Worm (Caenorhabditis elegans) whole organism, late embryonic: Measurements from ENCODE around the gene C06C3.12.

ENCODE experiments used
- C08G9.2 ChIP-seq: sonication (generic microtip); optimal IDR thresholded peaks from 2 replicates; lab custom pipeline; 2016; ENCODE audit warnings: mild to moderate bottlenecking, missing genetic modification characterization, moderate library complexity, missing compliant biosample characterization
- Y22D7AL.16 ChIP-seq: sonication (generic microtip); optimal IDR thresholded peaks from 2 replicates; lab custom pipeline; 2016; ENCODE audit warnings: missing genetic modification characterization, missing compliant biosample characterization
- ama-1 ChIP-seq: fragments of 150-350 bp; optimal IDR thresholded peaks from 2 replicates; lab custom pipeline; 2014
- ceh-14 ChIP-seq: sonication (generic microtip); optimal IDR thresholded peaks from 2 replicates; lab custom pipeline; 2016; ENCODE audit warnings: missing genotype, missing genetic modification characterization, missing compliant biosample characterization
- ceh-18 ChIP-seq: sonication (generic microtip); optimal IDR thresholded peaks from 2 replicates; lab custom pipeline; 2016; ENCODE audit warnings: missing genetic modification characterization, missing compliant biosample characterization
- ceh-2 ChIP-seq: sonication (generic microtip); optimal IDR thresholded peaks from 2 replicates; lab custom pipeline; 2016; ENCODE audit warnings: missing genotype, missing genetic modification characterization, missing compliant biosample characterization
- ceh-30 ChIP-seq: fragments of 150-350 bp; optimal IDR thresholded peaks from 2 replicates; lab custom pipeline; 2014; ENCODE audit warnings: missing biosample characterization, missing genetic modification characterization
- ceh-34 ChIP-seq: sonication (generic microtip); optimal IDR thresholded peaks from 2 replicates; lab custom pipeline; 2016; ENCODE audit warnings: mild to moderate bottlenecking, missing genetic modification characterization, missing compliant biosample characterization
- ceh-48 ChIP-seq: sonication (generic microtip); optimal IDR thresholded peaks from 2 replicates; lab custom pipeline; 2016; ENCODE audit warnings: missing genetic modification characterization, inconsistent platforms, missing compliant biosample characterization
- ceh-6 ChIP-seq: fragments of 200-800 bp; sonication (Bioruptor generic); optimal IDR thresholded peaks from 2 replicates; lab custom pipeline; 2018; ENCODE audit warnings: mild to moderate bottlenecking, missing genetic modification characterization, missing compliant biosample characterization
- che-1 ChIP-seq: sonication (generic microtip); optimal IDR thresholded peaks from 2 replicates; lab custom pipeline; 2016; ENCODE audit warnings: mild to moderate bottlenecking, missing genetic modification characterization, missing compliant biosample characterization
- elt-4 ChIP-seq: sonication (generic microtip); optimal IDR thresholded peaks from 2 replicates; lab custom pipeline; 2016; ENCODE audit warnings: missing genetic modification characterization, missing compliant biosample characterization
- ets-4 ChIP-seq: sonication (generic microtip); optimal IDR thresholded peaks from 2 replicates; lab custom pipeline; 2016; ENCODE audit warnings: missing genetic modification characterization, missing compliant biosample characterization
- eyg-1 ChIP-seq: sonication (generic microtip); optimal IDR thresholded peaks from 2 replicates; lab custom pipeline; 2016; ENCODE audit warnings: missing genotype, missing genetic modification characterization, missing compliant biosample characterization
- fax-1 ChIP-seq: sonication (generic microtip); optimal IDR thresholded peaks from 2 replicates; lab custom pipeline; 2016; ENCODE audit warnings: missing genotype, missing genetic modification characterization, missing compliant biosample characterization
- hlh-30 ChIP-seq: sonication (generic microtip); optimal IDR thresholded peaks from 2 replicates; lab custom pipeline; 2017; ENCODE audit warnings: antibody characterized with exemption, missing genetic modification characterization, missing compliant biosample characterization; ENCODE audit not compliant: insufficient read depth
- lin-11 ChIP-seq: fragments of 200-800 bp; sonication (Bioruptor generic); optimal IDR thresholded peaks from 2 replicates; lab custom pipeline; 2018; ENCODE audit warnings: mild to moderate bottlenecking, missing genetic modification characterization, missing compliant biosample characterization
- madf-2 ChIP-seq: sonication (generic microtip); optimal IDR thresholded peaks from 2 replicates; lab custom pipeline; 2017; ENCODE audit warnings: missing genetic modification characterization, missing compliant biosample characterization
- nfya-1 ChIP-seq: sonication (generic microtip); optimal IDR thresholded peaks from 2 replicates; lab custom pipeline; 2017; ENCODE audit warnings: missing genetic modification characterization, mild to moderate bottlenecking, missing compliant biosample characterization, antibody characterized with exemption, moderate library complexity
- nhr-11 ChIP-seq: fragments of 150-350 bp; optimal IDR thresholded peaks from 2 replicates; lab custom pipeline; 2014; ENCODE audit warnings: missing biosample characterization, missing genetic modification characterization
- nhr-232 ChIP-seq: sonication (generic microtip); optimal IDR thresholded peaks from 2 replicates; lab custom pipeline; 2016; ENCODE audit warnings: missing genetic modification characterization, missing compliant biosample characterization
- odd-2 ChIP-seq: sonication (generic microtip); optimal IDR thresholded peaks from 2 replicates; lab custom pipeline; 2017; ENCODE audit warnings: antibody characterized with exemption, mild to moderate bottlenecking, missing genetic modification characterization, missing compliant biosample characterization
- pag-3 ChIP-seq: sonication (generic microtip); optimal IDR thresholded peaks from 2 replicates; lab custom pipeline; 2016; ENCODE audit warnings: missing compliant biosample characterization, missing genetic modification characterization, borderline replicate concordance
- pat-9 ChIP-seq: fragments of 200-800 bp; sonication (Bioruptor generic); optimal IDR thresholded peaks from 2 replicates; lab custom pipeline; 2018; ENCODE audit warnings: mild to moderate bottlenecking, missing genetic modification characterization, moderate library complexity, missing compliant biosample characterization
- pax-1 ChIP-seq: fragments of 150-350 bp; optimal IDR thresholded peaks from 2 replicates; lab custom pipeline; 2014; ENCODE audit warnings: missing biosample characterization, missing genetic modification characterization
- pha-2 ChIP-seq: sonication (generic microtip); optimal IDR thresholded peaks from 2 replicates; lab custom pipeline; 2017; ENCODE audit warnings: mild to moderate bottlenecking, missing genetic modification characterization, missing compliant biosample characterization
- pha-4 ChIP-seq: fragments of 150-350 bp; optimal IDR thresholded peaks from 2 replicates; lab custom pipeline; 2018; ENCODE audit warnings: missing biosample characterization, missing genetic modification reagents, missing genetic modification characterization
- pros-1 ChIP-seq: fragments of 150-350 bp; optimal IDR thresholded peaks from 2 replicates; lab custom pipeline; 2014; ENCODE audit warnings: missing biosample characterization, missing genetic modification reagents, missing genetic modification characterization
- ref-2 ChIP-seq: sonication (generic microtip); optimal IDR thresholded peaks from 2 replicates; lab custom pipeline; 2016; ENCODE audit warnings: missing genetic modification characterization, missing compliant biosample characterization
- rnt-1 ChIP-seq: sonication (generic microtip); optimal IDR thresholded peaks from 2 replicates; lab custom pipeline; 2016; ENCODE audit warnings: missing genetic modification characterization, missing compliant biosample characterization
- sdc-2 ChIP-seq: sonication (generic microtip); optimal IDR thresholded peaks from 2 replicates; lab custom pipeline; 2016; ENCODE audit warnings: missing genotype, missing genetic modification characterization, missing compliant biosample characterization
- ttx-3 ChIP-seq: sonication (generic microtip); optimal IDR thresholded peaks from 2 replicates; lab custom pipeline; 2016; ENCODE audit warnings: missing genetic modification reagents, missing genetic modification characterization, missing compliant biosample characterization
- unc-3 ChIP-seq, 2 experiments: fragments of 200-800 bp in 1 of 2; sonication (Bioruptor generic) in 1 of 2; sonication (generic microtip) in 1 of 2; conservative IDR thresholded peaks in 1 of 2; optimal IDR thresholded peaks in 1 of 2; 2 replicates each; pipeline versions ENCODE4 v1.3.6 to Lab custom; 2016 to 2022; ENCODE audit warnings: missing compliant biosample characterization in 2 of 2, missing genetic modification characterization in 2 of 2, missing genetic modification reagents in 1 of 2
- unc-55 ChIP-seq: sonication (generic microtip); optimal IDR thresholded peaks from 2 replicates; lab custom pipeline; 2017; ENCODE audit warnings: missing biosample characterization, missing genetic modification reagents, missing genetic modification characterization
- unc-86 ChIP-seq: sonication (generic microtip); optimal IDR thresholded peaks from 2 replicates; lab custom pipeline; 2016; ENCODE audit warnings: missing genetic modification characterization, missing compliant biosample characterization
- zip-5 ChIP-seq: sonication (generic microtip); optimal IDR thresholded peaks from 2 replicates; lab custom pipeline; 2016; ENCODE audit warnings: missing genetic modification characterization, missing compliant biosample characterization
- ztf-16 ChIP-seq: sonication (generic microtip); optimal IDR thresholded peaks from 2 replicates; lab custom pipeline; 2017; ENCODE audit warnings: missing genetic modification characterization, missing compliant biosample characterization

The C06C3.12 gene

ce11 chrII:9369394-9369793 lies 5.5 kb upstream of the C06C3.12 start:
- no peak for TF ChIP-seq ceh-14 (tag; lab: Kevin White, UChicago)
- no peak for TF ChIP-seq unc-86 (tag; lab: Kevin White, UChicago)
- TF ChIP-seq che-1 (tag; lab: Kevin White, UChicago) = no peak
- no peak for TF ChIP-seq ztf-16
- TF ChIP-seq lin-11 (tag; lab: Kevin White, UChicago) = no peak
- no peak for TF ChIP-seq pha-2 (tag; lab: Kevin White, UChicago)
- no peak for TF ChIP-seq ceh-6 (GFP tag; lab: Kevin White, UChicago)
- TF ChIP-seq Y22D7AL.16 = no peak
- no peak for TF ChIP-seq sdc-2 (tag; lab: Kevin White, UChicago)
- no peak for TF ChIP-seq zip-5 (tag; lab: Kevin White, UChicago)
- no peak for TF ChIP-seq pha-4 (tag; lab: Kevin White, UChicago)
- no peak for TF ChIP-seq pros-1 (tag; lab: Kevin White, UChicago)
- TF ChIP-seq nhr-232 (tag; lab: Kevin White, UChicago) = no peak
- no peak for TF ChIP-seq rnt-1 (tag; lab: Kevin White, UChicago)
- TF ChIP-seq nfya-1 (tag; lab: Kevin White, UChicago) = no peak

- TF ChIP-seq ttx-3 = no peak
- TF ChIP-seq eyg-1 (tag; lab: Kevin White, UChicago) = no peak
- no peak for TF ChIP-seq C08G9.2 (tag; lab: Kevin White, UChicago)
- TF ChIP-seq nhr-232 (tag; lab: Kevin White, UChicago) = no peak
- TF ChIP-seq unc-3 (GFP tag; conservative IDR thresholded peaks at IDR 0.05; lab: Robert Waterston, UW) = no peak
- no peak for TF ChIP-seq unc-3 (tag; optimal IDR thresholded peaks at IDR 0.05; lab: Kevin White, UChicago)
- TF ChIP-seq ztf-16 = no peak
- TF ChIP-seq ets-4 = no peak
- TF ChIP-seq fax-1 (tag; lab: Kevin White, UChicago) = no peak
- no peak for TF ChIP-seq ceh-48 (tag; lab: Kevin White, UChicago)
- TF ChIP-seq nhr-11 (tag; lab: Kevin White, UChicago) = no peak
- no peak for TF ChIP-seq pat-9 (tag; lab: Kevin White, UChicago)
- TF ChIP-seq pros-1 (tag; lab: Kevin White, UChicago) = no peak
- no peak for TF ChIP-seq madf-2
- TF ChIP-seq pag-3 = no peak
- TF ChIP-seq ref-2 (tag; lab: Kevin White, UChicago) = no peak
- TF ChIP-seq unc-55 = no peak
- TF ChIP-seq pax-1 (tag; lab: Kevin White, UChicago) = no peak
- no peak for TF ChIP-seq odd-2 (tag; lab: Kevin White, UChicago)
- no peak for TF ChIP-seq ceh-2 (tag; lab: Kevin White, UChicago)
These were observed 2.5 kb upstream of the C06C3.12 start, which contains the start of gene C06C3.3 for ce11 chrII:9372393-9372792. Gene C06C3.3, minus strand, starts transcription at chrII:9372493.

- no peak for TF ChIP-seq ceh-34
- no peak for TF ChIP-seq ama-1 (lab: Kevin White, UChicago)
- TF ChIP-seq pros-1 (tag; lab: Kevin White, UChicago) = no peak
- TF ChIP-seq elt-4 = no peak
These were observed 1.9 kb upstream of the C06C3.12 start, which contains the start of gene C06C3.4 for ce11 chrII:9372991-9373390. Gene C06C3.4, plus strand, starts transcription at chrII:9373291.

- TF ChIP-seq ceh-30 (tag; lab: Kevin White, UChicago) (no peak), hlh-30 (tag; lab: Kevin White, UChicago) (no peak), ceh-18 (tag; lab: Kevin White, UChicago) (no peak), madf-2 (no peak)
These were observed 2.3 kb downstream of the C06C3.12 start, which contains the start of gene C06C3.10 for ce11 chrII:9377158-9377557. Gene C06C3.10, minus strand, starts transcription at chrII:9377258.
